Worm (Caenorhabditis elegans) whole organism, young adult: Measurements from ENCODE around the gene vrp-1.
A peak's percentile ranks its signal among the peaks of the same experiment; 100 is the strongest.

Source experiments
- B0336.3 ChIP-seq: fragments of 200-800 bp; sonication (Bioruptor generic); IDR thresholded peaks from 2 replicates; pipeline ENCODE4 v1.3.6; 2022; ENCODE audit warnings: missing genetic modification characterization, missing compliant biosample characterization
- F22D6.2 ChIP-seq: sonication (generic microtip); optimal IDR thresholded peaks from 2 replicates; lab custom pipeline; 2016; ENCODE audit warnings: mild to moderate bottlenecking, missing genetic modification characterization, missing compliant biosample characterization
- F33H1.4 ChIP-seq: fragments of 200-800 bp; sonication (Bioruptor generic); IDR thresholded peaks from 2 replicates; pipeline ENCODE4 v1.3.6; 2022; ENCODE audit warnings: missing genetic modification reagents, missing genetic modification characterization, missing compliant biosample characterization
- F37B4.10 ChIP-seq: fragments of 200-800 bp; sonication (Bioruptor generic); IDR thresholded peaks from 2 replicates; pipeline ENCODE4 v1.3.6; 2022; ENCODE audit warnings: missing genetic modification characterization, missing compliant biosample characterization
- Y67H2A.10 ChIP-seq: fragments of 200-800 bp; sonication (Bioruptor generic); conservative IDR thresholded peaks from 2 replicates; pipeline ENCODE4 v1.3.6; 2022; ENCODE audit warnings: missing genetic modification reagents, missing genetic modification characterization, missing compliant biosample characterization
- ZK185.1 ChIP-seq: sonication (generic microtip); optimal IDR thresholded peaks from 2 replicates; lab custom pipeline; 2016; ENCODE audit warnings: mild to moderate bottlenecking, missing genetic modification characterization, missing compliant biosample characterization; ENCODE audit not compliant: poor library complexity, severe bottlenecking
- athp-1 ChIP-seq: sonication (generic microtip); optimal IDR thresholded peaks from 2 replicates; lab custom pipeline; 2017; ENCODE audit warnings: mild to moderate bottlenecking, missing genetic modification characterization, missing compliant biosample characterization
- ceh-100 ChIP-seq: fragments of 200-800 bp; sonication (Bioruptor generic); IDR thresholded peaks from 2 replicates; pipeline ENCODE4 v1.3.6; 2022; ENCODE audit warnings: missing genetic modification reagents, missing genetic modification characterization, missing compliant biosample characterization
- ceh-79 ChIP-seq: sonication (generic microtip); optimal IDR thresholded peaks from 2 replicates; lab custom pipeline; 2017; ENCODE audit warnings: mild to moderate bottlenecking, missing genetic modification characterization, missing compliant biosample characterization
- dox-1 ChIP-seq: fragments of 200-800 bp; sonication (Bioruptor generic); IDR thresholded peaks from 2 replicates; pipeline ENCODE4 v1.3.6; 2022; ENCODE audit warnings: missing genetic modification reagents, missing genetic modification characterization, missing compliant biosample characterization
- efl-1 ChIP-seq: fragments of 150-350 bp; optimal IDR thresholded peaks from 2 replicates; lab custom pipeline; 2014; ENCODE audit warnings: missing biosample characterization, missing genetic modification reagents, missing genetic modification characterization
- egl-18 ChIP-seq: fragments of 200-800 bp; sonication (Bioruptor generic); IDR thresholded peaks from 2 replicates; pipeline ENCODE4 v1.3.6; 2022; ENCODE audit warnings: missing genetic modification reagents, missing genetic modification characterization, missing compliant biosample characterization
- egrh-3 ChIP-seq: fragments of 200-800 bp; sonication (Bioruptor generic); IDR thresholded peaks from 2 replicates; pipeline ENCODE4 v1.3.6; 2022; ENCODE audit warnings: missing genetic modification reagents, missing genetic modification characterization, missing compliant biosample characterization
- hlh-12 ChIP-seq: sonication (generic microtip); optimal IDR thresholded peaks from 2 replicates; lab custom pipeline; 2016; ENCODE audit warnings: missing genetic modification characterization, missing compliant biosample characterization
- hmg-20 ChIP-seq: fragments of 200-800 bp; sonication (Bioruptor generic); IDR thresholded peaks from 2 replicates; pipeline ENCODE4 v1.3.6; 2022; ENCODE audit warnings: missing genetic modification reagents, missing genetic modification characterization, missing compliant biosample characterization
- hsf-1 ChIP-seq: fragments of 200-800 bp; sonication (Bioruptor generic); IDR thresholded peaks from 2 replicates; pipeline ENCODE4 v1.3.6; 2022; ENCODE audit warnings: missing genetic modification reagents, missing genetic modification characterization, missing compliant biosample characterization
- let-607 ChIP-seq, 2 experiments: fragments of 200-800 bp in 1 of 2; sonication (Bioruptor generic) in 1 of 2; sonication (generic microtip) in 1 of 2; optimal IDR thresholded peaks; 2 replicates each; lab custom pipeline; 2016 to 2018; ENCODE audit warnings: mild to moderate bottlenecking in 2 of 2, missing compliant biosample characterization in 2 of 2, missing genetic modification characterization in 2 of 2, moderate library complexity in 2 of 2, missing genotype in 1 of 2
- lin-54 ChIP-seq: fragments of 200-800 bp; sonication (Bioruptor generic); optimal IDR thresholded peaks from 2 replicates; lab custom pipeline; 2018; ENCODE audit warnings: mild to moderate bottlenecking, missing genetic modification characterization, missing compliant biosample characterization
- madf-10 ChIP-seq: sonication (generic microtip); optimal IDR thresholded peaks from 2 replicates; lab custom pipeline; 2016; ENCODE audit warnings: mild to moderate bottlenecking, missing genetic modification characterization, missing compliant biosample characterization
- madf-3 ChIP-seq: fragments of 200-800 bp; sonication (Bioruptor generic); IDR thresholded peaks from 2 replicates; pipeline ENCODE4 v1.3.6; 2022; ENCODE audit warnings: missing genetic modification reagents, missing genetic modification characterization, missing compliant biosample characterization
- madf-6 ChIP-seq: fragments of 200-800 bp; sonication (Bioruptor generic); IDR thresholded peaks from 2 replicates; pipeline ENCODE4 v1.3.6; 2022; ENCODE audit warnings: missing genetic modification reagents, missing genetic modification characterization, missing compliant biosample characterization
- mcd-1 ChIP-seq: fragments of 200-800 bp; sonication (Bioruptor generic); IDR thresholded peaks from 2 replicates; pipeline ENCODE4 v1.3.6; 2022; ENCODE audit warnings: missing genetic modification reagents, missing genetic modification characterization, missing compliant biosample characterization
- nfyb-1 ChIP-seq: fragments of 200-800 bp; sonication (Bioruptor generic); IDR thresholded peaks from 2 replicates; pipeline ENCODE4 v1.3.6; 2022; ENCODE audit warnings: missing genetic modification reagents, missing genetic modification characterization, missing compliant biosample characterization
- nhr-80 ChIP-seq: sonication (generic microtip); optimal IDR thresholded peaks from 2 replicates; lab custom pipeline; 2016; ENCODE audit warnings: missing genetic modification characterization, missing compliant biosample characterization
- rcor-1 ChIP-seq: fragments of 200-800 bp; sonication (Bioruptor generic); IDR thresholded peaks from 2 replicates; pipeline ENCODE4 v1.3.6; 2022; ENCODE audit warnings: missing genetic modification reagents, missing genetic modification characterization, missing compliant biosample characterization
- snpc-4 ChIP-seq, 5 experiments: fragments of 150-350 bp in 1 of 5; sonication (generic microtip) in 4 of 5; optimal IDR thresholded peaks; 2 replicates each; lab custom pipeline; 2014 to 2018; ENCODE audit warnings: missing genetic modification characterization in 5 of 5, missing biosample characterization in 3 of 5, antibody characterized with exemption in 2 of 5, mild to moderate bottlenecking in 2 of 5, missing compliant biosample characterization in 2 of 5, missing genotype in 2 of 5, moderate library complexity in 2 of 5, missing genetic modification reagents in 1 of 5
- tbx-9 ChIP-seq: sonication (generic microtip); optimal IDR thresholded peaks from 2 replicates; lab custom pipeline; 2016; ENCODE audit warnings: borderline replicate concordance, missing genetic modification characterization, inconsistent platforms, missing compliant biosample characterization
- zfh-2 ChIP-seq: fragments of 200-800 bp; sonication (Bioruptor generic); conservative IDR thresholded peaks from 2 replicates; pipeline ENCODE4 v1.3.6; 2022; ENCODE audit warnings: missing genetic modification reagents, missing genetic modification characterization, missing compliant biosample characterization
- ztf-18 ChIP-seq: sonication (generic microtip); optimal IDR thresholded peaks from 2 replicates; lab custom pipeline; 2016; ENCODE audit warnings: missing genotype, mild to moderate bottlenecking, missing genetic modification characterization, missing compliant biosample characterization
- ztf-26 ChIP-seq: sonication (generic microtip); optimal IDR thresholded peaks from 2 replicates; lab custom pipeline; 2017; ENCODE audit warnings: missing genetic modification characterization, missing compliant biosample characterization

vrp-1 gene

DNA sequence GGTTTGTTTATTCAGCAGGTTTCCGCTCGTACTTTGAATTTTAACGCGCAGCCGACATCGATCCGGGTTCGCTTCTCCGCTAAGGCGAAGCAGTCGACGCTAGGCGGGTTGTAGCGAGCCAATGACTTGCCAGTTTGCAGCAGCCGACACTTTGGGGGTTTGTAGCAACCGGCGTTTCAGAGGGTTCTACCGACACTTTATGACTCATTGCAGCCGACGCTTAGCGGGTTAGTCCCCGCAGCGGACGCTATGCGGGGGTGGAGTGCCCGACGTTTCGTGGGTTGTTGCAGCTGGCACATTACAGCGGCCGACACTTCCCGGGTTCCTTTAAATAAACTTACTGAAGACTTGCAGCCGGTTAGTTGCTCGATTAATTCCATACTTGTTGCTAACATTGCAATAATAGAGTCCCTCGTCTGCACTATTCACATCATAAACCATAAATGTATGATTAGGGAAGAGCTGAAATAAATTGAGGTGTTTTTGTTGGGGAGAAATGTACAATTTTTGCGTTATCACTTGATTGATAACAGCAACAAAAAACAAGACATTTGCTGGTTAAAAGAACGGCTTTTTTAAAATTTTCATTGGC is 42.9 kb upstream of the vrp-1 start, which contains the start of gene Y54G2A.57:
TSS of gene Y54G2A.57 (plus strand) at position 542 of the 592 bp plus-strand sequence.
- no peak for TF ChIP-seq snpc-4 (GFP tag; optimal IDR thresholded peaks at IDR 0.05; lab: Kevin White, UChicago)
- TF ChIP-seq snpc-4 (tag; optimal IDR thresholded peaks at IDR 0.05; lab: Kevin White, UChicago), result peak in 2 of 4 experiments; percentile 10 to 48
- TF ChIP-seq ztf-18 (tag; lab: Kevin White, UChicago), result no peak
- no peak for TF ChIP-seq F37B4.10 (GFP tag; lab: Robert Waterston, UW)
- TF ChIP-seq zfh-2 (GFP tag; lab: Robert Waterston, UW), result peak; percentile 55
- no peak for TF ChIP-seq nfyb-1 (GFP tag; lab: Robert Waterston, UW)
- no peak for TF ChIP-seq rcor-1 (GFP tag; lab: Robert Waterston, UW)

DNA sequence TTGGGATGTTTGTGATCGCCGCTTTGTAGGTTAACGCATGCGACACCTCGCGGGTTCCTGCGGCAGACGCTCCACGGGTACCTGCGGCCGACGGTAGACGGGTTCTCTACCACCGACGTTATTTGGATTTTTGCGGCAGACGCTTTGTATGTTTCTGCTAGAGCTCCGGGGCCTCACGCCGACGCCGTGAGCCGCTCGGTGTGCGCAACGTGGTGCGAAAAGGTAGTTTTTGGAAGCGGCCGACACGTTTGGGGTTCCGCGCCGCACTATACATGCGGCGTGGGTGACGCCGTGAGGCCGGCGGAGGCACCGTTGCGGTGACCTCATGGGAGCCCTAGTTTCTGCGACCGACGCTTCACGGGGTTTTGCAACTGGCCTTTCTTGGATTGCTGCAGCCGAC is 41.3 kb upstream of the vrp-1 start:
- TF ChIP-seq ceh-100 (GFP tag; lab: Robert Waterston, UW), result no peak
- peak; percentile 76; the same call in 1 of the 2 replicates for TF ChIP-seq egrh-3 (GFP tag; lab: Robert Waterston, UW)
- TF ChIP-seq F33H1.4 (GFP tag; lab: Robert Waterston, UW), result 0 out of 2 replicates have a peak, but pooled peaks have one; percentile 18
- no peak for TF ChIP-seq madf-6 (GFP tag; lab: Robert Waterston, UW)
- no peak for TF ChIP-seq snpc-4 (GFP tag; optimal IDR thresholded peaks at IDR 0.05; lab: Kevin White, UChicago)
- peak in 1 of 4 experiments; percentile 74 for TF ChIP-seq snpc-4 (tag; optimal IDR thresholded peaks at IDR 0.05; lab: Kevin White, UChicago)
- no peak for TF ChIP-seq let-607 (tag; optimal IDR thresholded peaks at IDR 0.05; lab: Kevin White, UChicago)
- no peak for TF ChIP-seq nhr-80 (tag; lab: Kevin White, UChicago)
- peak; percentile 90 for TF ChIP-seq zfh-2 (GFP tag; lab: Robert Waterston, UW)
- peak; percentile 27; the same call in 1 of the 2 replicates for TF ChIP-seq mcd-1 (GFP tag; lab: Robert Waterston, UW)
- TF ChIP-seq, all 124 proteins: peak for 5

DNA sequence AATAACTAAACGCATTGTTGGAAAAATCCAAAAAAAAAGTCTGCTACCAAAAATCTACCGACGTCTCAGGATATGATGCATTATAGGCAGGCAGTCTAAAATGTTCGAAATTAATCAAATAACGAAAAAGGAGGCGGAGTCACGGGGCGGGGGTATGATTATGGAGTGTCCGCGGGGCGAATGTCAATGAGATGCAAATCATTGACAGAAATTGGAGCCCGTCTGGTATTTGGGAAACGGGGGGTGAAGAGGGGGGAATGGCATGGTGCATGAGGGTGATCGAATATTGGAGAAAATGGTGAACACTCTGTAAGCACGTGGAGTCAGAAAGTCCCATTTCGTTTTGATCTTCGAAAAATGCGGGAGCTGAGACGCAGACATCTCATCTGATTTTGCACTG is 34.0 kb upstream of the vrp-1 start, which contains the start of gene lad-2:
TSS of gene lad-2 (minus strand) at position 101 of the 400 bp plus-strand sequence.
- TF ChIP-seq lin-54 (GFP tag; lab: Kevin White, UChicago), result no peak
- no peak for TF ChIP-seq hsf-1 (GFP tag; lab: Robert Waterston, UW)
- TF ChIP-seq madf-6 (GFP tag; lab: Robert Waterston, UW), result no peak
- TF ChIP-seq tbx-9 (tag; lab: Kevin White, UChicago), result no peak
- no peak for TF ChIP-seq dox-1 (GFP tag; lab: Robert Waterston, UW)
- TF ChIP-seq B0336.3 (GFP tag; lab: Robert Waterston, UW), result no peak
- no peak for TF ChIP-seq ztf-26 (tag; lab: Kevin White, UChicago)
- TF ChIP-seq hmg-20 (GFP tag; lab: Robert Waterston, UW), result no peak
- no peak for TF ChIP-seq efl-1 (GFP tag; lab: Kevin White, UChicago)
- no peak for TF ChIP-seq Y67H2A.10 (GFP tag; lab: Robert Waterston, UW)
- TF ChIP-seq ceh-79 (tag; lab: Kevin White, UChicago), result no peak
- no peak for TF ChIP-seq hlh-12
- TF ChIP-seq athp-1 (tag; lab: Kevin White, UChicago), result no peak
- no peak for TF ChIP-seq egl-18
- no peak for TF ChIP-seq ZK185.1 (tag; lab: Kevin White, UChicago)
- TF ChIP-seq madf-10, result no peak
- TF ChIP-seq, all 124 proteins: peak for 0

DNA sequence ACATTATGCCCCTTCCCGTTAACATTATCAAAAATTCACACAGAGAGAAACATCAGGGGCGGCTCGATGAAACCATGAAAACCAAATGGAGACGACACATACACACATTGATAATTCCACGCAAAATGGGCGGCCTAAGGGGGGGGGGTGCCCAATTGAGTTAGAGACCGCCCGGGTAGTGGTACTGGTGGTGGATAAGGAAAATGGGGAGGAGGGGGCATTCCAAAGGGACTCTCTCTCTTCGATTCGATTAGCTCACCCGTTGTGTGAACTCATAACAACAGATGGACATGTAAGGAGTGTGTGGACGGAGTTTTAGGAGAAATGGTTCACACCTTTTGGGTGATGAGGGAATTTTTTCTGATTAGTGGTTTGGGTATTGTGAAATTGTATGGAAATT is 29.9 kb upstream of the vrp-1 start:
- no peak for TF ChIP-seq F22D6.2
- TF ChIP-seq madf-3 (GFP tag; lab: Robert Waterston, UW), result 0 out of 2 replicates have a peak, but pooled peaks have one; percentile 42
- TF ChIP-seq, all 124 proteins: peak for 1
